Worm (Caenorhabditis elegans) whole organism, young adult: Measurements from ENCODE around the gene W08E12.8.
A peak's percentile ranks its signal among the peaks of the same experiment; 100 is the strongest.

Experiments
- B0035.1 ChIP-seq: sonication (generic microtip); optimal IDR thresholded peaks from 2 replicates; lab custom pipeline; 2016; ENCODE audit warnings: missing genetic modification characterization, mild to moderate bottlenecking, missing compliant biosample characterization, missing genotype, missing genetic modification reagents
- B0336.3 ChIP-seq: fragments of 200-800 bp; sonication (Bioruptor generic); IDR thresholded peaks from 2 replicates; pipeline ENCODE4 v1.3.6; 2022; ENCODE audit warnings: missing genetic modification characterization, missing compliant biosample characterization
- C06A6.2 ChIP-seq: fragments of 200-800 bp; sonication (Bioruptor generic); conservative IDR thresholded peaks from 2 replicates; pipeline ENCODE4 v1.3.6; 2022; ENCODE audit warnings: missing genetic modification characterization, missing compliant biosample characterization
- F23B12.7 ChIP-seq: sonication (generic microtip); optimal IDR thresholded peaks from 2 replicates; lab custom pipeline; 2017; ENCODE audit warnings: missing genetic modification characterization, mild to moderate bottlenecking, missing compliant biosample characterization, antibody characterized with exemption, moderate library complexity; ENCODE audit not compliant: insufficient read depth
- F37B4.10 ChIP-seq: fragments of 200-800 bp; sonication (Bioruptor generic); IDR thresholded peaks from 2 replicates; pipeline ENCODE4 v1.3.6; 2022; ENCODE audit warnings: missing genetic modification characterization, missing compliant biosample characterization
- F55B11.4 ChIP-seq: sonication (generic microtip); optimal IDR thresholded peaks from 2 replicates; lab custom pipeline; 2016; ENCODE audit warnings: missing compliant biosample characterization, missing genetic modification characterization, borderline replicate concordance; ENCODE audit not compliant: insufficient read depth
- F57A8.1 ChIP-seq: fragments of 200-800 bp; sonication (Bioruptor generic); optimal IDR thresholded peaks from 2 replicates; lab custom pipeline; 2018; ENCODE audit warnings: mild to moderate bottlenecking, missing genetic modification characterization, moderate library complexity, missing compliant biosample characterization
- K12H6.12 ChIP-seq: fragments of 200-800 bp; sonication (Bioruptor generic); optimal IDR thresholded peaks from 2 replicates; lab custom pipeline; 2018; ENCODE audit warnings: mild to moderate bottlenecking, missing genetic modification characterization, missing compliant biosample characterization
- T26A5.8 ChIP-seq: sonication (generic microtip); optimal IDR thresholded peaks from 2 replicates; lab custom pipeline; 2016; ENCODE audit warnings: missing genetic modification characterization, missing compliant biosample characterization
- Y67H2A.10 ChIP-seq: fragments of 200-800 bp; sonication (Bioruptor generic); conservative IDR thresholded peaks from 2 replicates; pipeline ENCODE4 v1.3.6; 2022; ENCODE audit warnings: missing genetic modification reagents, missing genetic modification characterization, missing compliant biosample characterization
- Y95B8A.8 ChIP-seq: fragments of 200-800 bp; sonication (Bioruptor generic); IDR thresholded peaks from 2 replicates; pipeline ENCODE4 v1.3.6; 2022; ENCODE audit warnings: missing genetic modification reagents, missing genetic modification characterization, missing compliant biosample characterization
- ZK185.1 ChIP-seq: sonication (generic microtip); optimal IDR thresholded peaks from 2 replicates; lab custom pipeline; 2016; ENCODE audit warnings: mild to moderate bottlenecking, missing genetic modification characterization, missing compliant biosample characterization; ENCODE audit not compliant: poor library complexity, severe bottlenecking
- bed-2 ChIP-seq: fragments of 200-800 bp; sonication (Bioruptor generic); IDR thresholded peaks from 2 replicates; pipeline ENCODE4 v1.3.6; 2022; ENCODE audit warnings: missing genetic modification reagents, missing genetic modification characterization, missing compliant biosample characterization
- cebp-1 ChIP-seq, 2 experiments: fragments of 200-800 bp in 1 of 2; sonication (Bioruptor generic) in 1 of 2; sonication (generic microtip) in 1 of 2; IDR thresholded peaks in 1 of 2; optimal IDR thresholded peaks in 1 of 2; 2 replicates each; pipeline versions ENCODE4 v1.3.6 to Lab custom; 2017 to 2022; ENCODE audit warnings: missing compliant biosample characterization in 2 of 2, missing genetic modification characterization in 2 of 2, mild to moderate bottlenecking in 1 of 2, missing genetic modification reagents in 1 of 2, moderate library complexity in 1 of 2
- ceh-27 ChIP-seq: fragments of 200-800 bp; sonication (Bioruptor generic); optimal IDR thresholded peaks from 2 replicates; lab custom pipeline; 2018; ENCODE audit warnings: mild to moderate bottlenecking, missing genetic modification characterization, moderate library complexity, missing compliant biosample characterization
- ceh-58 ChIP-seq: fragments of 200-800 bp; sonication (Bioruptor generic); IDR thresholded peaks from 2 replicates; pipeline ENCODE4 v1.3.6; 2022; ENCODE audit warnings: missing genetic modification characterization, missing compliant biosample characterization
- ceh-79 ChIP-seq: sonication (generic microtip); optimal IDR thresholded peaks from 2 replicates; lab custom pipeline; 2017; ENCODE audit warnings: mild to moderate bottlenecking, missing genetic modification characterization, missing compliant biosample characterization
- dox-1 ChIP-seq: fragments of 200-800 bp; sonication (Bioruptor generic); IDR thresholded peaks from 2 replicates; pipeline ENCODE4 v1.3.6; 2022; ENCODE audit warnings: missing genetic modification reagents, missing genetic modification characterization, missing compliant biosample characterization
- egl-18 ChIP-seq: fragments of 200-800 bp; sonication (Bioruptor generic); IDR thresholded peaks from 2 replicates; pipeline ENCODE4 v1.3.6; 2022; ENCODE audit warnings: missing genetic modification reagents, missing genetic modification characterization, missing compliant biosample characterization
- ekl-4 ChIP-seq: fragments of 200-800 bp; sonication (Bioruptor generic); IDR thresholded peaks from 2 replicates; pipeline ENCODE4 v1.3.6; 2022; ENCODE audit warnings: missing genetic modification reagents, missing genetic modification characterization, missing compliant biosample characterization
- ets-4 ChIP-seq: fragments of 200-800 bp; sonication (Bioruptor generic); optimal IDR thresholded peaks from 2 replicates; lab custom pipeline; 2018; ENCODE audit warnings: mild to moderate bottlenecking, missing genetic modification characterization, missing compliant biosample characterization
- fkh-3 ChIP-seq: sonication (generic microtip); optimal IDR thresholded peaks from 2 replicates; lab custom pipeline; 2016; ENCODE audit warnings: mild to moderate bottlenecking, missing genetic modification characterization, missing compliant biosample characterization
- him-1 ChIP-seq: sonication (generic microtip); optimal IDR thresholded peaks from 2 replicates; lab custom pipeline; 2016; ENCODE audit warnings: missing genotype, missing genetic modification reagents, missing genetic modification characterization, missing compliant biosample characterization
- hmg-20 ChIP-seq: fragments of 200-800 bp; sonication (Bioruptor generic); IDR thresholded peaks from 2 replicates; pipeline ENCODE4 v1.3.6; 2022; ENCODE audit warnings: missing genetic modification reagents, missing genetic modification characterization, missing compliant biosample characterization
- hsf-1 ChIP-seq: fragments of 200-800 bp; sonication (Bioruptor generic); IDR thresholded peaks from 2 replicates; pipeline ENCODE4 v1.3.6; 2022; ENCODE audit warnings: missing genetic modification reagents, missing genetic modification characterization, missing compliant biosample characterization
- let-607 ChIP-seq, 2 experiments: fragments of 200-800 bp in 1 of 2; sonication (Bioruptor generic) in 1 of 2; sonication (generic microtip) in 1 of 2; optimal IDR thresholded peaks; 2 replicates each; lab custom pipeline; 2016 to 2018; ENCODE audit warnings: mild to moderate bottlenecking in 2 of 2, missing compliant biosample characterization in 2 of 2, missing genetic modification characterization in 2 of 2, moderate library complexity in 2 of 2, missing genotype in 1 of 2
- lin-54 ChIP-seq: fragments of 200-800 bp; sonication (Bioruptor generic); optimal IDR thresholded peaks from 2 replicates; lab custom pipeline; 2018; ENCODE audit warnings: mild to moderate bottlenecking, missing genetic modification characterization, missing compliant biosample characterization
- lir-1 ChIP-seq: fragments of 200-800 bp; sonication (Bioruptor generic); conservative IDR thresholded peaks from 2 replicates; pipeline ENCODE4 v1.3.6; 2022; ENCODE audit warnings: missing genetic modification reagents, missing genetic modification characterization, missing compliant biosample characterization
- madf-6 ChIP-seq: fragments of 200-800 bp; sonication (Bioruptor generic); IDR thresholded peaks from 2 replicates; pipeline ENCODE4 v1.3.6; 2022; ENCODE audit warnings: missing genetic modification reagents, missing genetic modification characterization, missing compliant biosample characterization
- madf-8 ChIP-seq: fragments of 200-800 bp; sonication (Bioruptor generic); conservative IDR thresholded peaks from 2 replicates; pipeline ENCODE4 v1.3.6; 2022; ENCODE audit warnings: missing genetic modification reagents, missing genetic modification characterization, missing compliant biosample characterization
- mes-4 ChIP-seq: sonication (generic microtip); optimal IDR thresholded peaks from 2 replicates; lab custom pipeline; 2016; ENCODE audit warnings: missing genotype, missing genetic modification characterization, missing compliant biosample characterization
- mxl-1 ChIP-seq: sonication (generic microtip); optimal IDR thresholded peaks from 2 replicates; lab custom pipeline; 2016; ENCODE audit warnings: missing genetic modification characterization, missing compliant biosample characterization
- nfya-2 ChIP-seq: fragments of 200-800 bp; sonication (Bioruptor generic); IDR thresholded peaks from 2 replicates; pipeline ENCODE4 v1.3.6; 2022; ENCODE audit warnings: missing genetic modification reagents, missing genetic modification characterization, missing compliant biosample characterization
- nfyb-1 ChIP-seq: fragments of 200-800 bp; sonication (Bioruptor generic); IDR thresholded peaks from 2 replicates; pipeline ENCODE4 v1.3.6; 2022; ENCODE audit warnings: missing genetic modification reagents, missing genetic modification characterization, missing compliant biosample characterization
- nhr-80 ChIP-seq: sonication (generic microtip); optimal IDR thresholded peaks from 2 replicates; lab custom pipeline; 2016; ENCODE audit warnings: missing genetic modification characterization, missing compliant biosample characterization
- repo-1 ChIP-seq: sonication (generic microtip); optimal IDR thresholded peaks from 2 replicates; lab custom pipeline; 2017; ENCODE audit warnings: mild to moderate bottlenecking, missing genetic modification characterization, missing compliant biosample characterization
- somi-1 ChIP-seq: fragments of 200-800 bp; sonication (Bioruptor generic); optimal IDR thresholded peaks from 2 replicates; lab custom pipeline; 2018; ENCODE audit warnings: mild to moderate bottlenecking, missing genetic modification characterization, missing compliant biosample characterization
- tbx-9 ChIP-seq: sonication (generic microtip); optimal IDR thresholded peaks from 2 replicates; lab custom pipeline; 2016; ENCODE audit warnings: borderline replicate concordance, missing genetic modification characterization, inconsistent platforms, missing compliant biosample characterization
- xnd-1 ChIP-seq: sonication (generic microtip); optimal IDR thresholded peaks from 2 replicates; lab custom pipeline; 2016; ENCODE audit warnings: missing genotype, missing genetic modification reagents, missing genetic modification characterization, missing compliant biosample characterization
- ztf-22 ChIP-seq: fragments of 200-800 bp; sonication (Bioruptor generic); optimal IDR thresholded peaks from 2 replicates; lab custom pipeline; 2018; ENCODE audit warnings: mild to moderate bottlenecking, missing genetic modification characterization, moderate library complexity, missing compliant biosample characterization

The W08E12.8 gene

ce11 chrIV:3256866-3257265, 35.3 kb upstream of the W08E12.8 start:
- TF ChIP-seq bed-2 (no peak), let-607 (tag; optimal IDR thresholded peaks at IDR 0.05; lab: Kevin White, UChicago) (no peak), mes-4 (tag; lab: Kevin White, UChicago) (no peak), Y95B8A.8 (GFP tag; lab: Robert Waterston, UW) (no peak), fkh-3 (tag; lab: Kevin White, UChicago) (no peak), Y67H2A.10 (GFP tag; lab: Robert Waterston, UW) (no peak), C06A6.2 (GFP tag; lab: Robert Waterston, UW) (no peak), B0035.1 (tag; lab: Kevin White, UChicago) (no peak), mxl-1 (tag; lab: Kevin White, UChicago) (no peak), ceh-79 (tag; lab: Kevin White, UChicago) (no peak), ZK185.1 (tag; lab: Kevin White, UChicago) (no peak), hsf-1 (GFP tag; lab: Robert Waterston, UW) (no peak), K12H6.12 (no peak), dox-1 (GFP tag; lab: Robert Waterston, UW) (no peak), ceh-58 (GFP tag; lab: Robert Waterston, UW) (no peak), F57A8.1 (no peak), lir-1 (GFP tag; lab: Robert Waterston, UW) (no peak), tbx-9 (no peak), egl-18 (GFP tag; lab: Robert Waterston, UW) (no peak)

- peak; percentile 91 for TF ChIP-seq nhr-80 (tag; lab: Kevin White, UChicago)
- no peak for TF ChIP-seq xnd-1 (tag; lab: Kevin White, UChicago)
- no peak for TF ChIP-seq cebp-1 (GFP tag; IDR thresholded peaks at IDR 0.05; lab: Robert Waterston, UW)
- TF ChIP-seq cebp-1 (tag; optimal IDR thresholded peaks at IDR 0.05; lab: Kevin White, UChicago) = peak; percentile 5
- TF ChIP-seq madf-6 (GFP tag; lab: Robert Waterston, UW) = 0 out of 2 replicates have a peak, but pooled peaks have one; percentile 8
Measured at ce11 chrIV:3258528-3258927, 33.6 kb upstream of the W08E12.8 start, which contains the start of gene T26C12.1. TSS of gene T26C12.1 (plus strand) at chrIV:3258910.

- no peak for TF ChIP-seq hmg-20 (GFP tag; lab: Robert Waterston, UW)
- no peak for TF ChIP-seq T26A5.8 (tag; lab: Kevin White, UChicago)
- no peak for TF ChIP-seq F23B12.7 (tag; lab: Kevin White, UChicago)
- TF ChIP-seq ets-4 (GFP tag; lab: Kevin White, UChicago) = no peak
- TF ChIP-seq nfya-2 (GFP tag; lab: Robert Waterston, UW) = no peak
- TF ChIP-seq F37B4.10 (GFP tag; lab: Robert Waterston, UW) = 0 out of 2 replicates have a peak, but pooled peaks have one; percentile 56
Measured at ce11 chrIV:3260216-3260615, 32.0 kb upstream of the W08E12.8 start.

- TF ChIP-seq ztf-22 (GFP tag; lab: Kevin White, UChicago) = no peak
- TF ChIP-seq nfyb-1 (GFP tag; lab: Robert Waterston, UW) = peak; percentile 73
Measured at ce11 chrIV:3261761-3262160, 30.4 kb upstream of the W08E12.8 start.

- TF ChIP-seq him-1 (tag; lab: Kevin White, UChicago) (no peak), B0336.3 (no peak), F55B11.4 (tag; lab: Kevin White, UChicago) (no peak), mes-4 (tag; lab: Kevin White, UChicago) (no peak), dox-1 (GFP tag; lab: Robert Waterston, UW) (no peak), lin-54 (no peak), let-607 (tag; optimal IDR thresholded peaks at IDR 0.05; lab: Kevin White, UChicago) (no peak), ceh-27 (no peak), somi-1 (GFP tag; lab: Kevin White, UChicago) (no peak), madf-8 (GFP tag; lab: Robert Waterston, UW) (no peak), ekl-4 (GFP tag; lab: Robert Waterston, UW) (no peak), repo-1 (tag; lab: Kevin White, UChicago) (no peak)
Measured at ce11 chrIV:3265657-3266056, 26.5 kb upstream of the W08E12.8 start, which contains the start of gene T26C12.2. TSS of gene T26C12.2 (minus strand) at chrIV:3265757.
